Fruit fly (Drosophila melanogaster): Measurements from ENCODE around the gene CG16721.
A peak's percentile ranks its signal among the peaks of the same experiment; 100 is the strongest.

The CG16721 gene

dm6 chrX:5918499-5919126, 38.9 kb downstream of the CG16721 start (continued):
- peak; percentile 66 for TF ChIP-seq hbn (GFP tag; IDR thresholded peaks at IDR 0.05; ENCODE audit: partially characterized antibody)
- TF ChIP-seq fd96Cb (tag; optimal IDR thresholded peaks at IDR 0.05), result peak; percentile 99
- peak; percentile 98 for TF ChIP-seq CG11723 (GFP tag; optimal IDR thresholded peaks at IDR 0.05)
- peak; percentile 98 for TF ChIP-seq CG11695 (GFP tag; IDR thresholded peaks at IDR 0.05)
- peak; percentile 100 for TF ChIP-seq HLH3B (GFP tag; IDR thresholded peaks at IDR 0.05)
- peak; percentile 99 for TF ChIP-seq nmo (GFP tag; optimal IDR thresholded peaks at IDR 0.05)
- peak; percentile 97 to 98 for TF ChIP-seq Hr51 (GFP tag; optimal IDR thresholded peaks at IDR 0.05)
- peak; percentile 96 for TF ChIP-seq CG13775 (GFP tag; optimal IDR thresholded peaks at IDR 0.05)
- peak; percentile 99 for TF ChIP-seq CG2199 (GFP tag; IDR thresholded peaks at IDR 0.05)
- peak; percentile 99 for TF ChIP-seq CG10147 (GFP tag; optimal IDR thresholded peaks at IDR 0.05)
- peak; percentile 98 for TF ChIP-seq crc (GFP tag; optimal IDR thresholded peaks at IDR 0.05)
- TF ChIP-seq CG8944 (GFP tag; optimal IDR thresholded peaks at IDR 0.05), result peak; percentile 99
- peak; percentile 99 for TF ChIP-seq CG30403 (GFP tag; optimal IDR thresholded peaks at IDR 0.05)
- TF ChIP-seq sima (GFP tag; optimal IDR thresholded peaks at IDR 0.05), result peak; percentile 94
- peak; percentile 91 for TF ChIP-seq CG17186 (GFP tag; optimal IDR thresholded peaks at IDR 0.05)
- TF ChIP-seq CG14710 (tag; optimal IDR thresholded peaks at IDR 0.05), result peak; percentile 94
- peak; percentile 94 for TF ChIP-seq Myb (GFP tag; optimal IDR thresholded peaks at IDR 0.05)
- TF ChIP-seq pum (GFP tag; optimal IDR thresholded peaks at IDR 0.05), result peak; percentile 99
- TF ChIP-seq gcm2 (GFP tag; optimal IDR thresholded peaks at IDR 0.05), result peak; percentile 98
- peak; percentile 98 for TF ChIP-seq Ravus (GFP tag; IDR thresholded peaks at IDR 0.05)
- peak; percentile 100 for TF ChIP-seq CG10366 (GFP tag; IDR thresholded peaks at IDR 0.05)
- peak; percentile 98 for TF ChIP-seq bowl (GFP tag; IDR thresholded peaks at IDR 0.05)
- TF ChIP-seq Aef1 (GFP tag; IDR thresholded peaks at IDR 0.05), result peak; percentile 100
- peak; percentile 95 for TF ChIP-seq crol (GFP tag; IDR thresholded peaks at IDR 0.05)
- peak; percentile 97 for TF ChIP-seq CG6683 (GFP tag; optimal IDR thresholded peaks at IDR 0.05)
- TF ChIP-seq ken (GFP tag; IDR thresholded peaks at IDR 0.05), result peak; percentile 100
- TF ChIP-seq chif (GFP tag; optimal IDR thresholded peaks at IDR 0.05), result peak; percentile 99
- peak; percentile 99 for TF ChIP-seq CG34376 (GFP tag; optimal IDR thresholded peaks at IDR 0.05)
- TF ChIP-seq CG8478 (optimal IDR thresholded peaks at IDR 0.05), result no peak
- no peak for TF ChIP-seq pan (optimal IDR thresholded peaks at IDR 0.05)
- TF ChIP-seq pan (GFP tag; optimal IDR thresholded peaks at IDR 0.05 in 1 of 2, IDR thresholded peaks at IDR 0.05 in 1 of 2), result peak in 1 of 2 experiments; percentile 99
- TF ChIP-seq CG8765 (GFP tag; IDR thresholded peaks at IDR 0.05), result peak; percentile 98
- peak; percentile 86; the same call in 1 of the 2 replicates for TF ChIP-seq amos (GFP tag; IDR thresholded peaks at IDR 0.05; ENCODE audit: partially characterized antibody)
- TF ChIP-seq grau (tag; optimal IDR thresholded peaks at IDR 0.05), result peak; percentile 98
- peak; percentile 100 for TF ChIP-seq CG14441 (GFP tag; IDR thresholded peaks at IDR 0.05)
- TF ChIP-seq cwo (GFP tag; optimal IDR thresholded peaks at IDR 0.05), result peak; percentile 99
- peak; percentile 98 for TF ChIP-seq Six4 (GFP tag; optimal IDR thresholded peaks at IDR 0.05)
- TF ChIP-seq Hmr (GFP tag; optimal IDR thresholded peaks at IDR 0.05), result peak; percentile 99
- peak; percentile 97 for TF ChIP-seq phol (tag; optimal IDR thresholded peaks at IDR 0.05)
- peak; percentile 98 for TF ChIP-seq CG7357 (GFP tag; IDR thresholded peaks at IDR 0.05)
- peak; percentile 99 for TF ChIP-seq ro (GFP tag; IDR thresholded peaks at IDR 0.05)
- no peak for TF ChIP-seq CG1832 (GFP tag; optimal IDR thresholded peaks at IDR 0.05)
- peak; percentile 99 for TF ChIP-seq CG33213 (GFP tag; optimal IDR thresholded peaks at IDR 0.05)
- TF ChIP-seq CG9797 (GFP tag; optimal IDR thresholded peaks at IDR 0.05), result peak; percentile 57
- TF ChIP-seq CG9932 (GFP tag; IDR thresholded peaks at IDR 0.05), result peak; percentile 100
- TF ChIP-seq CG43689 (GFP tag; IDR thresholded peaks at IDR 0.05), result peak; percentile 98
- TF ChIP-seq ssp (GFP tag; IDR thresholded peaks at IDR 0.05), result peak; percentile 96
- peak; percentile 100 for TF ChIP-seq CG18599 (GFP tag; optimal IDR thresholded peaks at IDR 0.05)
- TF ChIP-seq H15 (GFP tag; IDR thresholded peaks at IDR 0.05), result peak; percentile 99
- TF ChIP-seq ab (GFP tag; optimal IDR thresholded peaks at IDR 0.05), result peak; percentile 99
- peak; percentile 100 for TF ChIP-seq Ptx1 (GFP tag; IDR thresholded peaks at IDR 0.05)
